Worm (Caenorhabditis elegans) whole organism, L3 larva: ENCODE results near the gene T16G1.9.

Experiments
- elt-1 ChIP-seq: fragments of 150-350 bp; optimal IDR thresholded peaks from 2 replicates; lab custom pipeline; 2014; ENCODE audit warnings: missing biosample characterization, missing genetic modification characterization
- nhr-43 ChIP-seq: sonication (generic microtip); optimal IDR thresholded peaks from 2 replicates; lab custom pipeline; 2016; ENCODE audit warnings: mild to moderate bottlenecking, missing genetic modification characterization, missing compliant biosample characterization; ENCODE audit not compliant: poor library complexity, severe bottlenecking
- nhr-77 ChIP-seq: fragments of 150-350 bp; optimal IDR thresholded peaks from 2 replicates; lab custom pipeline; 2014; ENCODE audit warnings: missing biosample characterization, missing genetic modification characterization
- unc-62 ChIP-seq: fragments of 150-350 bp; sonication (generic microtip); optimal IDR thresholded peaks from 4 replicates; lab custom pipeline; 2014; ENCODE audit warnings: missing biosample characterization, missing genetic modification reagents, missing genetic modification characterization
- zag-1 ChIP-seq: fragments of 150-350 bp; optimal IDR thresholded peaks from 2 replicates; lab custom pipeline; 2014; ENCODE audit warnings: missing biosample characterization, missing genetic modification characterization
- ztf-4 ChIP-seq: fragments of 150-350 bp; optimal IDR thresholded peaks from 2 replicates; lab custom pipeline; 2014; ENCODE audit warnings: missing biosample characterization, missing genetic modification characterization

- TF ChIP-seq nhr-43 (tag; lab: Kevin White, UChicago) (no peak), ztf-4 (tag; lab: Kevin White, UChicago) (no peak), unc-62 (GFP tag; lab: Kevin White, UChicago) (no peak), zag-1 (tag; lab: Kevin White, UChicago) (no peak), elt-1 (no peak), nhr-77 (tag; lab: Kevin White, UChicago) (no peak)
These were observed 23.4 kb upstream of the T16G1.9 start for ce11 chrV:12974047-12974446.
